Fruit fly (Drosophila melanogaster) whole organism: ENCODE data around the gene Uggt.

Source experiments
- CG8478 ChIP-seq: fragments of >200 bp; optimal IDR thresholded peaks from 2 replicates; lab custom pipeline; 2018; ENCODE audit warnings: inconsistent platforms
- usp ChIP-seq: fragments of >200 bp; optimal IDR thresholded peaks from 2 replicates; lab custom pipeline; 2017; ENCODE audit warnings: missing biosample characterization, missing genetic modification characterization, mixed read lengths

DNA sequence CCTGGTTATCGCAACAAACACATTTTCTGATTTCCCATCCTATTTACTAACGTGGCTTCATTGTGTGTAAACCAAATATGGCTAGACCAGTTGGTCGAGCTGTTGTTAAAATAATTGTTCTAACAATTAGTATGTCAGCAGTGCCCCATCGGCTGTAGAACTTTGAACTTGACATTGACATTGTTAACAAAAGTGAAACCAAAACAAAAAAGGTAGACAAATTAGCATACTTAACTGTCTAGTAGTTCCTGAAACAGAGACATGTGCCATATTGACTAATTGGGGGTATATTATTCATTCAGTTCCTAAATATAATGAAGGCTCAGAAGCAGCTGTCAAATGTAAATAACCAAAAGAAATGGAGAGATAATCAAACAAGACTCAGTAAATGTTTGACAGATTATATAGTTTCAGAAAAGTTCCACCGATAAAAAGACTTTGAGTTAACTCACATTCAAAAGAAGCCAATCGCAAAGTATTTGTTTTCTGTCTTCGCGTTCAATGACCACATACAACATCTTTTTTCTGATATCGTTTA lies 34.8 kb upstream of the Uggt start:
- TF ChIP-seq usp (no peak), CG8478 (lab: Kevin White, UChicago) (no peak)
